Worm (Caenorhabditis elegans) whole organism, L2 larva: Measurements from ENCODE around the gene F26F4.12.

Source experiments
- ZK546.5 ChIP-seq: sonication (generic microtip); optimal IDR thresholded peaks from 2 replicates; lab custom pipeline; 2017; ENCODE audit warnings: missing biosample characterization, missing genetic modification characterization
- ceh-16 ChIP-seq: fragments of 150-350 bp; optimal IDR thresholded peaks from 2 replicates; lab custom pipeline; 2014; ENCODE audit warnings: missing biosample characterization, missing genetic modification characterization

- TF ChIP-seq ceh-16 (tag; lab: Kevin White, UChicago): no peak
- no peak for TF ChIP-seq ZK546.5
These were observed 30.4 kb downstream of the F26F4.12 start, which contains the start of gene C35D10.1 for ce11 chrIII:4879445-4879844.
